Fruit fly (Drosophila melanogaster): ENCODE data around the gene Jhbp15.

The Jhbp15 gene

DNA sequence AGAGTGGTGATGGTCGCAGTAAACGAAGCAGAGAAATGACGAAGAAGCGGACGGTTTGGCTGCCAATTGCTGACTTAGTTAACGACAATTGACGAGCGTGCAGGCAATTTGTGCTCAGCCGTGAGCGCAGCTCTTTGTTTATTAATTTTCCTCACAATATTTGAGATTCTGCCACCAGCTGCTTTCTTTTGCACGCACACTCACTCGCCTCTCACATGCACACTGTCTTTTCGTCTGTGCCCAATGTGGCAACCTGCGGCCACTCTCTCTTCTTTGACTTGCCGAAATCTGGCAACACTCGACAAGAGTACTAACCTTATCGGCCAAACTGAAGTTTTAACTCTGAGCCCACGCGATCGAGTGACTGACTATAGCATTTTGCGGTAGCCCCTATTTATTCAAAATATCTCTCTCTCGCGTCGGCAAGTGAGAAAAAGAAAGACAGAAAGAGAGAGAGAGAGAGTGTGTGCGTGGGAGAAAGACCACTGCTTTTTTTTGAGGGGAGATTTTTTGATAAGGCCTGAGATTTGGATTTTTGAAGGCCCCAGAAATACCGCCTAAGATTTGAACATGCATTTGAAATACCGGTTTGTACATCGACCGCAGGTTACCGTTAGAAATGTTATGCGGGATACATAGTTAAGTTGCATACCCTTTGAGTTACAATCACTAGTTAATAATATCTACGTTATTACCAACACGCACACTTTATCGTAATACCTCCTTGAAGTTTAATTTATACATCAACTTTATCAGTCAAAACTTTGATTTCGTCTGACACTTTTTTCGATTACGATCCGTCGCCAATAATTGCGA, 9.9 kb upstream of the Jhbp15 start, which contains the start of gene Mvl (continued):
- TF ChIP-seq pros (GFP tag; optimal IDR thresholded peaks at IDR 0.05) (peak; percentile 79), D19A (tag; optimal IDR thresholded peaks at IDR 0.05) (no peak), Taf1 (GFP tag; IDR thresholded peaks at IDR 0.05) (no peak), ERR (GFP tag; optimal IDR thresholded peaks at IDR 0.05) (peak; percentile 8), ash1 (GFP tag; optimal IDR thresholded peaks at IDR 0.05) (peak; percentile 12), CG2116 (GFP tag; optimal IDR thresholded peaks at IDR 0.05) (peak; percentile 44), sens-2 (GFP tag; IDR thresholded peaks at IDR 0.05) (0 out of 2 replicates have a peak, but pooled peaks have one; percentile 44), Spps (tag; optimal IDR thresholded peaks at IDR 0.05) (peak; percentile 6), sens (GFP tag) (peak; percentile 90), zen2 (GFP tag; IDR thresholded peaks at IDR 0.05; ENCODE audit: partially characterized antibody) (peak; percentile 71; the same call in 2 of the 3 replicates), eve (GFP tag; optimal IDR thresholded peaks at IDR 0.05) (peak in 1 of 2 experiments; percentile 73), kah (GFP tag; optimal IDR thresholded peaks at IDR 0.05) (peak; percentile 26), CTCF (GFP tag; optimal IDR thresholded peaks at IDR 0.05) (peak; percentile 30), CG3847 (GFP tag; IDR thresholded peaks at IDR 0.05) (peak; percentile 34; the same call in 1 of the 2 replicates), HmgZ (tag; optimal IDR thresholded peaks at IDR 0.05) (peak; percentile 81), GATAe (GFP tag; conservative IDR thresholded peaks at IDR 0.05) (0 out of 2 replicates have a peak, but pooled peaks have one; percentile 10), Sry-β (GFP tag; optimal IDR thresholded peaks at IDR 0.05) (no peak), Scr (GFP tag; IDR thresholded peaks at IDR 0.05; ENCODE audit: partially characterized antibody) (peak; percentile 27; the same call in 1 of the 2 replicates), chm (GFP tag; IDR thresholded peaks at IDR 0.05) (peak; percentile 55; the same call in 1 of the 2 replicates), Nf-YC (tag; optimal IDR thresholded peaks at IDR 0.05) (peak; percentile 12), Side (GFP tag; optimal IDR thresholded peaks at IDR 0.05) (peak; percentile 25), croc (GFP tag; conservative IDR thresholded peaks at IDR 0.05) (no peak), z (GFP tag; IDR thresholded peaks at IDR 0.05) (peak; percentile 73), CG6765 (GFP tag; optimal IDR thresholded peaks at IDR 0.05) (peak; percentile 20), CG10274 (GFP tag; optimal IDR thresholded peaks at IDR 0.05) (no peak), CG3281 (GFP tag; optimal IDR thresholded peaks at IDR 0.05) (no peak), tll (GFP tag; optimal IDR thresholded peaks at IDR 0.05) (peak in 1 of 2 experiments; percentile 82), CG8290 (GFP tag; optimal IDR thresholded peaks at IDR 0.05) (peak; percentile 83), CG8290 (tag; optimal IDR thresholded peaks at IDR 0.05) (peak; percentile 60 to 70), ind (GFP tag; optimal IDR thresholded peaks at IDR 0.05) (no peak), kay (GFP tag; optimal IDR thresholded peaks at IDR 0.05) (peak; percentile 47), CG17359 (tag; optimal IDR thresholded peaks at IDR 0.05) (peak; percentile 9), nerfin-2 (GFP tag; IDR thresholded peaks at IDR 0.05; ENCODE audit: partially characterized antibody) (peak; percentile 43; the same call in 1 of the 2 replicates), lilli (GFP tag; optimal IDR thresholded peaks at IDR 0.05) (peak; percentile 29), CG17186 (GFP tag; optimal IDR thresholded peaks at IDR 0.05) (peak; percentile 13), CG9797 (GFP tag; optimal IDR thresholded peaks at IDR 0.05) (peak; percentile 17), CG18599 (GFP tag; optimal IDR thresholded peaks at IDR 0.05) (peak; percentile 37), Dip2 (GFP tag; IDR thresholded peaks at IDR 0.05) (no peak), Stat92E (GFP tag; optimal IDR thresholded peaks at IDR 0.05) (peak in 1 of 3 experiments; percentile 14), fd96Cb (tag; optimal IDR thresholded peaks at IDR 0.05) (no peak), Rfx (GFP tag; IDR thresholded peaks at IDR 0.05) (peak; percentile 18; the same call in 1 of the 2 replicates), CG6254 (GFP tag; optimal IDR thresholded peaks at IDR 0.05) (peak; percentile 19), nom (GFP tag; optimal IDR thresholded peaks at IDR 0.05) (peak; percentile 28), CHES-1-like (GFP tag; optimal IDR thresholded peaks at IDR 0.05) (peak; percentile 5), grau (tag; optimal IDR thresholded peaks at IDR 0.05) (peak; percentile 4), sug (tag; optimal IDR thresholded peaks at IDR 0.05) (peak; percentile 62), bigmax (GFP tag; optimal IDR thresholded peaks at IDR 0.05) (peak; percentile 82), mirr (GFP tag; optimal IDR thresholded peaks at IDR 0.05) (peak; percentile 30)

All from whole organism, embryonic.